Worm (Caenorhabditis elegans) whole organism, L3 larva: Measurements from ENCODE around the gene C44F1.1.

Experiments used
- ama-1 ChIP-seq: fragments of 150-350 bp; optimal IDR thresholded peaks from 2 replicates; lab custom pipeline; 2018
- elt-3 ChIP-seq, 3 experiments: fragments of 150-350 bp in 1 of 3; sonication (generic microtip) in 2 of 3; optimal IDR thresholded peaks; 2 replicates in 2 of 3; 4 replicates in 1 of 3; lab custom pipeline; 2014 to 2017; ENCODE audit warnings: missing biosample characterization in 3 of 3, missing genetic modification characterization in 3 of 3
- eor-1 ChIP-seq, 2 experiments: fragments of 150-350 bp; optimal IDR thresholded peaks; 2 replicates each; lab custom pipeline; 2014 to 2018; ENCODE audit warnings: missing biosample characterization in 2 of 2, missing genetic modification characterization in 2 of 2
- nfya-1 ChIP-seq: sonication (generic microtip); optimal IDR thresholded peaks from 2 replicates; lab custom pipeline; 2017; ENCODE audit warnings: missing genetic modification characterization, mild to moderate bottlenecking, missing compliant biosample characterization, antibody characterized with exemption, moderate library complexity; ENCODE audit not compliant: insufficient read depth
- nhr-67 ChIP-seq: fragments of 150-350 bp; optimal IDR thresholded peaks from 2 replicates; lab custom pipeline; 2014; ENCODE audit warnings: missing biosample characterization, missing genetic modification characterization
- nhr-76 ChIP-seq: fragments of 150-350 bp; sonication (generic microtip); optimal IDR thresholded peaks from 5 replicates; lab custom pipeline; 2014; ENCODE audit warnings: missing biosample characterization, missing genetic modification characterization
- pqm-1 ChIP-seq: fragments of 150-350 bp; optimal IDR thresholded peaks from 2 replicates; lab custom pipeline; 2017; ENCODE audit warnings: missing biosample characterization, missing genetic modification characterization, inconsistent platforms
- ztf-11 ChIP-seq: fragments of 150-350 bp; optimal IDR thresholded peaks from 2 replicates; lab custom pipeline; 2014; ENCODE audit warnings: missing biosample characterization, missing genetic modification characterization

DNA sequence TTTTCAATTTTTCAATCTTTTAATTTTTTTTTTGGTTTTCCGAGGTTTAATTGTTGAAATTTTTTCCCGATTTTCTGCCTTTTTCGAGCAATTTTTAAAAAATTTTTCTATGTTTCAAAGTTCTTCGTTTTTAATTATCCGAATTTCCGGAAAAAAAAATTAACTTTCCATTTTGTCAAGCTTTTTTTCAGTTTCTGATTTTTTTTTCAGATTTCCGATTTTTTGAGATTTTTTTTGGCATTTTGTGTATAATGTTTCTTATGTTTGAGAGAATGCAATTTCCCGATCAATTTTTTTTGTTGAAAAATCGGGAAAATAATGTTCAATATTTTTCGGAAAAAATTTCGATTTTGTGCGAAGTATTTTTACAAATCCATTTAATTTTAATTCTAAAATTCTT lies 41.5 kb upstream of the C44F1.1 start:
- TF ChIP-seq ztf-11 (no peak), eor-1 (tag; optimal IDR thresholded peaks at IDR 0.05; lab: Kevin White, UChicago) (no peak), nhr-67 (tag; lab: Kevin White, UChicago) (no peak), pqm-1 (tag; lab: Kevin White, UChicago) (no peak), ama-1 (no peak), nhr-76 (no peak), nfya-1 (no peak), elt-3 (tag; optimal IDR thresholded peaks at IDR 0.05; lab: Kevin White, UChicago) (no peak)
